Worm (Caenorhabditis elegans): ENCODE results near the gene kin-15.

DNA sequence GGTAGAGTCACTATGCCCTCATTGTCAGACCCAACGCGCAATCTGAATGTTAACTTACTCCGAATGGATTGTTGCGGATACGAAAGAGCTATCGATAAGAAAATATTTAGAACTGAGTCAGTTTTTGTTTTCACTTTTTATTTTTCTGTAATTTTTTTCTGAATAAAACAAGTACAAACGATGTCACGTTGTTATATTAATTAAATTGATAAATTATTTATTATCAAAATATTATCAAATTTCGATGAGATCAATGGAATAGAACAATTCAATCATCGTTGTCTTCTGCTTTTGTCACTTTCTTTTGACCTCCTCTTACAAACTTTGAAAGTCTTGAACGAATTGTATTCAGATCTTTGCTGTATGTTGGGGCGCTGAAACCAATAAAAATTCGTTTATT is 26.5 kb downstream of the kin-15 start, which contains the start of gene mpz-6:
- no peak for TF ChIP-seq mdl-1 (tag; optimal IDR thresholded peaks at IDR 0.05)
- TF ChIP-seq mab-5 (tag; optimal IDR thresholded peaks at IDR 0.05), result no peak
- TF ChIP-seq R02D3.7 (tag; optimal IDR thresholded peaks at IDR 0.05), result no peak
- TF ChIP-seq ceh-16 (tag; optimal IDR thresholded peaks at IDR 0.05), result no peak
- TF ChIP-seq unc-55 (GFP tag; optimal IDR thresholded peaks at IDR 0.05), result no peak
